Fruit fly (Drosophila melanogaster): ENCODE data around the gene bbx.

Gene bbx

dm6 chrX:21368410-21368918 is 5.6 kb downstream of the bbx start (continued):
- no peak for TF ChIP-seq vnd (GFP tag; IDR thresholded peaks at IDR 0.05; ENCODE audit: partially characterized antibody)
- no peak for TF ChIP-seq CG13775 (GFP tag; optimal IDR thresholded peaks at IDR 0.05)
- TF ChIP-seq CG11398 (GFP tag; optimal IDR thresholded peaks at IDR 0.05) = no peak
- TF ChIP-seq sens-2 (GFP tag; IDR thresholded peaks at IDR 0.05) = no peak
- no peak for TF ChIP-seq CG11456 (GFP tag; IDR thresholded peaks at IDR 0.05)
- TF ChIP-seq CG8924 (tag; optimal IDR thresholded peaks at IDR 0.05) = no peak
- TF ChIP-seq sd (tag; optimal IDR thresholded peaks at IDR 0.05) = peak; percentile 95
- TF ChIP-seq CG1832 (GFP tag; optimal IDR thresholded peaks at IDR 0.05) = peak; percentile 74
- TF ChIP-seq grn (GFP tag; optimal IDR thresholded peaks at IDR 0.05) = no peak
- no peak for TF ChIP-seq NfI (GFP tag; optimal IDR thresholded peaks at IDR 0.05)
- no peak for TF ChIP-seq gro (GFP tag; optimal IDR thresholded peaks at IDR 0.05)
- TF ChIP-seq psq (GFP tag; optimal IDR thresholded peaks at IDR 0.05) = no peak
- no peak for TF ChIP-seq CG7271 (tag; optimal IDR thresholded peaks at IDR 0.05)
- no peak for TF ChIP-seq CG33213 (GFP tag; optimal IDR thresholded peaks at IDR 0.05)
- TF ChIP-seq CG4707 (GFP tag; optimal IDR thresholded peaks at IDR 0.05) = no peak
- TF ChIP-seq MESR4 (GFP tag; optimal IDR thresholded peaks at IDR 0.05) = no peak
- no peak for TF ChIP-seq CG31365 (tag; optimal IDR thresholded peaks at IDR 0.05)
- no peak for TF ChIP-seq Hr51 (GFP tag; optimal IDR thresholded peaks at IDR 0.05)
- TF ChIP-seq bab2 (GFP tag; optimal IDR thresholded peaks at IDR 0.05) = no peak
- TF ChIP-seq CG6272 (GFP tag; IDR thresholded peaks at IDR 0.05) = no peak
- no peak for TF ChIP-seq crc (GFP tag; optimal IDR thresholded peaks at IDR 0.05)
- TF ChIP-seq Hmx (GFP tag; optimal IDR thresholded peaks at IDR 0.05) = no peak
- TF ChIP-seq CG8359 (GFP tag; optimal IDR thresholded peaks at IDR 0.05; ENCODE audit: borderline replicate concordance) = no peak
- peak; percentile 33 for TF ChIP-seq CG8478 (optimal IDR thresholded peaks at IDR 0.05)
- no peak for TF ChIP-seq Ssrp (tag; optimal IDR thresholded peaks at IDR 0.05)
- TF ChIP-seq MTF-1 (GFP tag; optimal IDR thresholded peaks at IDR 0.05; ENCODE audit: borderline replicate concordance) = no peak
- no peak for TF ChIP-seq CG17802 (tag; optimal IDR thresholded peaks at IDR 0.05)
- TF ChIP-seq stwl (tag; optimal IDR thresholded peaks at IDR 0.05) = peak; percentile 15
- no peak for TF ChIP-seq CG2875 (GFP tag; optimal IDR thresholded peaks at IDR 0.05)
- TF ChIP-seq Neu2 (GFP tag; optimal IDR thresholded peaks at IDR 0.05; ENCODE audit: borderline replicate concordance) = no peak
- no peak for TF ChIP-seq CG12236 (GFP tag; optimal IDR thresholded peaks at IDR 0.05)
- TF ChIP-seq Opbp (GFP tag; IDR thresholded peaks at IDR 0.05; ENCODE audit: partially characterized antibody) = no peak
- TF ChIP-seq MBD-R2 (GFP tag; IDR thresholded peaks at IDR 0.05) = peak; percentile 24; the same call in 1 of the 2 replicates
- TF ChIP-seq Gsc (GFP tag; IDR thresholded peaks at IDR 0.05) = no peak
- TF ChIP-seq CG12219 (GFP tag; optimal IDR thresholded peaks at IDR 0.05) = no peak
- TF ChIP-seq gcm2 (GFP tag; optimal IDR thresholded peaks at IDR 0.05) = no peak
- peak; percentile 17 for TF ChIP-seq pzg (GFP tag; optimal IDR thresholded peaks at IDR 0.05)
- peak in 1 of 2 experiments; percentile 84 for TF ChIP-seq crp (GFP tag; optimal IDR thresholded peaks at IDR 0.05)
- TF ChIP-seq CG7372 (GFP tag; IDR thresholded peaks at IDR 0.05) = no peak
- TF ChIP-seq CoRest (tag; optimal IDR thresholded peaks at IDR 0.05) = no peak
- no peak for TF ChIP-seq Fer1 (GFP tag; optimal IDR thresholded peaks at IDR 0.05)
- TF ChIP-seq fd3F (GFP tag; optimal IDR thresholded peaks at IDR 0.05) = no peak
- no peak for TF ChIP-seq Ets65A (GFP tag)
- TF ChIP-seq slou (GFP tag; optimal IDR thresholded peaks at IDR 0.05) = no peak
- no peak for TF ChIP-seq dati (GFP tag; IDR thresholded peaks at IDR 0.05)
- no peak for TF ChIP-seq CG13894 (tag; optimal IDR thresholded peaks at IDR 0.05)

Data from whole organism, embryonic.